Fruit fly (Drosophila melanogaster): ENCODE results near the gene emc.

Gene emc

dm6 chr3L:776696-777095 lies 27.5 kb downstream of the emc start (continued):
- no peak for TF ChIP-seq lmd (GFP tag; IDR thresholded peaks at IDR 0.05)
- no peak for TF ChIP-seq p53 (GFP tag; optimal IDR thresholded peaks at IDR 0.05)
- TF ChIP-seq gsb (GFP tag; IDR thresholded peaks at IDR 0.05), result no peak
- no peak for TF ChIP-seq bsh (GFP tag; optimal IDR thresholded peaks at IDR 0.05)
- no peak for TF ChIP-seq CG10267 (tag; optimal IDR thresholded peaks at IDR 0.05)
- TF ChIP-seq CG10321 (GFP tag; IDR thresholded peaks at IDR 0.05), result no peak
- no peak for TF ChIP-seq sd (tag; optimal IDR thresholded peaks at IDR 0.05)
- no peak for TF ChIP-seq dan (GFP tag; IDR thresholded peaks at IDR 0.05)
- no peak for TF ChIP-seq CG12299 (tag; optimal IDR thresholded peaks at IDR 0.05)
- no peak for TF ChIP-seq CG7786 (GFP tag; optimal IDR thresholded peaks at IDR 0.05)
- no peak for TF ChIP-seq hb (GFP tag; IDR thresholded peaks at IDR 0.05; ENCODE audit: partially characterized antibody)
- TF ChIP-seq Dfd (GFP tag; optimal IDR thresholded peaks at IDR 0.05), result no peak
- no peak for TF ChIP-seq H2.0 (GFP tag; IDR thresholded peaks at IDR 0.05)
- TF ChIP-seq CG4424 (GFP tag; optimal IDR thresholded peaks at IDR 0.05), result no peak
- TF ChIP-seq CG3726 (GFP tag; IDR thresholded peaks at IDR 0.05), result no peak
- peak; percentile 41 for TF ChIP-seq tap (tag; optimal IDR thresholded peaks at IDR 0.05)
- TF ChIP-seq kah (GFP tag; optimal IDR thresholded peaks at IDR 0.05), result no peak
- no peak for TF ChIP-seq CG16779 (GFP tag; IDR thresholded peaks at IDR 0.05)
- TF ChIP-seq hth (optimal IDR thresholded peaks at IDR 0.05), result no peak
- TF ChIP-seq CG3065 (GFP tag; optimal IDR thresholded peaks at IDR 0.05), result no peak
- no peak for TF ChIP-seq CG33213 (GFP tag; optimal IDR thresholded peaks at IDR 0.05)
- TF ChIP-seq crc (GFP tag; optimal IDR thresholded peaks at IDR 0.05), result no peak
- peak; percentile 43 for TF ChIP-seq Hey (tag; optimal IDR thresholded peaks at IDR 0.05)
- TF ChIP-seq Eip74EF (GFP tag; optimal IDR thresholded peaks at IDR 0.05), result no peak
- peak; percentile 32 for TF ChIP-seq kni (GFP tag; optimal IDR thresholded peaks at IDR 0.05)
- TF ChIP-seq CG10274 (GFP tag; optimal IDR thresholded peaks at IDR 0.05), result no peak
- TF ChIP-seq gce (GFP tag; IDR thresholded peaks at IDR 0.05), result no peak
- no peak for TF ChIP-seq Stat92E (GFP tag; optimal IDR thresholded peaks at IDR 0.05)
- no peak for TF ChIP-seq nau (GFP tag; optimal IDR thresholded peaks at IDR 0.05)
- no peak for TF ChIP-seq Sox102F (GFP tag; optimal IDR thresholded peaks at IDR 0.05)
- TF ChIP-seq pros (GFP tag; optimal IDR thresholded peaks at IDR 0.05), result peak; percentile 73
- TF ChIP-seq slbo (GFP tag; IDR thresholded peaks at IDR 0.05), result no peak
- no peak for TF ChIP-seq CG6854 (GFP tag; optimal IDR thresholded peaks at IDR 0.05)
- TF ChIP-seq CG43689 (GFP tag; IDR thresholded peaks at IDR 0.05), result no peak
- no peak for TF ChIP-seq run (tag; optimal IDR thresholded peaks at IDR 0.05)
- TF ChIP-seq oc (tag; optimal IDR thresholded peaks at IDR 0.05), result peak; percentile 52
- TF ChIP-seq Bdp1 (GFP tag; optimal IDR thresholded peaks at IDR 0.05), result no peak
- TF ChIP-seq ham (GFP tag; IDR thresholded peaks at IDR 0.05), result no peak
- TF ChIP-seq z (GFP tag; IDR thresholded peaks at IDR 0.05), result no peak
- TF ChIP-seq wek (GFP tag; optimal IDR thresholded peaks at IDR 0.05), result no peak
- TF ChIP-seq ken (GFP tag; IDR thresholded peaks at IDR 0.05), result no peak
- TF ChIP-seq gcm2 (GFP tag; optimal IDR thresholded peaks at IDR 0.05), result no peak
- no peak for TF ChIP-seq Sox100B (GFP tag; optimal IDR thresholded peaks at IDR 0.05)
- no peak for TF ChIP-seq slp2 (GFP tag; optimal IDR thresholded peaks at IDR 0.05)
- no peak for TF ChIP-seq CG1024 (GFP tag; IDR thresholded peaks at IDR 0.05)
- no peak for TF ChIP-seq CG10209 (GFP tag; optimal IDR thresholded peaks at IDR 0.05)
- no peak for TF ChIP-seq CG10366 (GFP tag; IDR thresholded peaks at IDR 0.05)
- no peak for TF ChIP-seq CG8089 (GFP tag; optimal IDR thresholded peaks at IDR 0.05)
- TF ChIP-seq otp (GFP tag; IDR thresholded peaks at IDR 0.05), result no peak
- no peak for TF ChIP-seq Deaf1 (tag; optimal IDR thresholded peaks at IDR 0.05)
- TF ChIP-seq CG11398 (GFP tag; optimal IDR thresholded peaks at IDR 0.05), result no peak
- no peak for TF ChIP-seq CG7987 (GFP tag; optimal IDR thresholded peaks at IDR 0.05)
